Worm (Caenorhabditis elegans): ENCODE results near the gene vang-1.

The vang-1 gene

DNA sequence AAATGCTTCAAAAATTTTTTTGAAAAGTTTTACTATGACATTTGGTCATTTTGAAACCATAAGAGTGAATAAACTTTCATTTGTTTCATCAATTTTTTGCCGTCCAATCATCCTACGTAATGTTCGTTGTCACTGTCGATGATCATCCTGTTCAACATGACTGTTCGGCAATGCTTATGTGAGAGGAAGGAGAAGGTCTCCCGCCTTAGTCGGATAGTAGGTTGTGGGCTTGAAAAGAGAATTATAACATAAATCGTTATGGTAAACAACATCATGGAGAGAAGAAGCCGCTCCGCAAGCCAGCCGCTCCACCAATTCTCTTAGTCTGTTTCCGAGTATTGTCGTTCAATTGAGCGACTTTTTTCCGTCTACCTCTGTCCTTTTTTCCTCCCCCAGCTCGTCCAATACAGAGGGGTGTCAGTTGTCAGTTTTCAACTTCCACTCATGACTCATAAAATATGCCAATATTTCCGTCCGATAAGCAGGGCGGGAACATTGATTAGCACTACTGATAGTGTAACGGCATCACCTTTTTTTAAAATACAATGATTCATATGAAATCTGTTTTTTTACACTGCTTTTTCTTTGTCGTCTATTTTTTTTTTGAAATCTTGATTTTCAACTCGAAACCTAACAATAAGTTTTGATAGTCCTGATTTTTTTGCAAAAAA lies 20.5 kb downstream of the vang-1 start:
- TF ChIP-seq nhr-23 (tag; optimal IDR thresholded peaks at IDR 0.05) (no peak), elt-3 (tag; optimal IDR thresholded peaks at IDR 0.05) (no peak), elt-2 (tag; optimal IDR thresholded peaks at IDR 0.05) (peak; percentile 78), ama-1 (optimal IDR thresholded peaks at IDR 0.05) (peak; percentile 12), ZK546.5 (tag; optimal IDR thresholded peaks at IDR 0.05) (no peak), pqm-1 (tag; optimal IDR thresholded peaks at IDR 0.05) (peak; percentile 72), hmg-11 (tag; optimal IDR thresholded peaks at IDR 0.05) (no peak), sea-2 (GFP tag; optimal IDR thresholded peaks at IDR 0.05) (no peak), ztf-11 (tag; optimal IDR thresholded peaks at IDR 0.05) (no peak)

DNA sequence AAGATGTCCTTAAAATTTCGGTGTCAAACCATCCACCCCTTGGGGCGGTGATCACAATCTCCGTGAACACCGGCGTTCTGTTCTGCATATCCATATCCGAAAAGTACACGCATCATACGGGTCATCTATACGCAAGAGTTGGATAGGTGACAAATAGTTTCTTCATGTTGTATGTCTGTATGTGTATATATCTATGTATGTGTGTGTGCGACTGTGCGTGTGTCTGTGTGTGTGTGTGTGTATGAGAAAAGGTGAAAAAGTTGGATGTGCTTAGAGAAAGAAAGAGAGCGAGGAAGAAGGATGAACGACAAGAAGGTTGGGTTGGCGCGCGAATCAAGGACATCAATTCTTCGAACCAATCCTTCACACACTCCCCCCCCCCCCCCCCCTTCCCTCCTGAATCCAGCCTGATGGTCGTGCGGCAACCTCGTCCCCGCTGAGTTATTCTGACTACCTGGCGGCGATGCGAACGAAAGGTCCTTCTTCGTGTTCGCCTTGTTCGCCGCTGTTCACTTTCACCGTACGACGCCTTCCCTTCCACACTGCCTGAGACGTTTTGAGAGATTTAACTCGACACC lies 21.7 kb downstream of the vang-1 start:
- TF ChIP-seq fkh-10 (GFP tag; optimal IDR thresholded peaks at IDR 0.05) (no peak), pqm-1 (tag; optimal IDR thresholded peaks at IDR 0.05) (no peak), ceh-9 (tag; optimal IDR thresholded peaks at IDR 0.05) (no peak), eor-1 (tag; optimal IDR thresholded peaks at IDR 0.05) (no peak), nhr-25 (tag; optimal IDR thresholded peaks at IDR 0.05) (peak; percentile 84), elt-3 (tag; optimal IDR thresholded peaks at IDR 0.05) (no peak), mml-1 (tag; optimal IDR thresholded peaks at IDR 0.05) (no peak), ceh-16 (tag; optimal IDR thresholded peaks at IDR 0.05) (no peak), zag-1 (tag; optimal IDR thresholded peaks at IDR 0.05) (no peak), pha-4 (tag; optimal IDR thresholded peaks at IDR 0.05) (no peak), skn-1 (tag; optimal IDR thresholded peaks at IDR 0.05) (no peak), ztf-4 (tag; optimal IDR thresholded peaks at IDR 0.05) (no peak), nhr-23 (tag; optimal IDR thresholded peaks at IDR 0.05) (peak; percentile 82), elt-1 (tag; optimal IDR thresholded peaks at IDR 0.05) (no peak)

DNA sequence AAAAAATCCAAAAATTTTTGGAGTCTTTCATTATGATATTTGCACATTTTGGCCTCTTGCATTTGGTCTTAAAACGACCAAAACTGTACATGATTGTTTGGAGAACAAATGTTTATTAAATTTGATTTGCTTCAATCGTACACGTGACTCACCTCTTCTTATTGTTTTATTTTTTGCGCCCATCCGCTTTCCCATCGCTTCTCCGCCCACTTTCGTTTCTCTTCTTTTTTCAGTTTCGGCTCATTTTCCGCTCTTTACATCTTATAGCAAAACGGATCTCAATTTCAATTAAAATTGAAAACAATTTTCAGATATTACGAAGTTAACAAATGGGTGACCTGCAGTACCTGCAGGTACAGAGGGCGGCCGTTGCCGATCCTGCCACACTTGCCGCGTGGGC lies 23.6 kb downstream of the vang-1 start, which contains the start of gene nmy-1:
Gene nmy-1 (plus strand): TSS at position 301 of the 400 bp plus-strand sequence.
- TF ChIP-seq fkh-10 (GFP tag; optimal IDR thresholded peaks at IDR 0.05) (no peak), egl-27 (tag; optimal IDR thresholded peaks at IDR 0.05) (no peak), zag-1 (tag; optimal IDR thresholded peaks at IDR 0.05) (no peak), ZK546.5 (tag; optimal IDR thresholded peaks at IDR 0.05) (no peak), egl-5 (tag; optimal IDR thresholded peaks at IDR 0.05) (no peak), ama-1 (optimal IDR thresholded peaks at IDR 0.05) (no peak), unc-62 (GFP tag; optimal IDR thresholded peaks at IDR 0.05) (no peak), ceh-9 (tag; optimal IDR thresholded peaks at IDR 0.05) (no peak), lin-15B (tag; optimal IDR thresholded peaks at IDR 0.05) (no peak), R02D3.7 (tag; optimal IDR thresholded peaks at IDR 0.05) (no peak), nhr-11 (tag; optimal IDR thresholded peaks at IDR 0.05) (no peak), unc-39 (tag; optimal IDR thresholded peaks at IDR 0.05) (no peak), ceh-28 (tag; optimal IDR thresholded peaks at IDR 0.05) (no peak), hmg-11 (tag; optimal IDR thresholded peaks at IDR 0.05) (no peak), nhr-23 (tag; optimal IDR thresholded peaks at IDR 0.05) (no peak), nhr-12 (tag; optimal IDR thresholded peaks at IDR 0.05) (no peak), jun-1 (tag; optimal IDR thresholded peaks at IDR 0.05) (no peak)

DNA sequence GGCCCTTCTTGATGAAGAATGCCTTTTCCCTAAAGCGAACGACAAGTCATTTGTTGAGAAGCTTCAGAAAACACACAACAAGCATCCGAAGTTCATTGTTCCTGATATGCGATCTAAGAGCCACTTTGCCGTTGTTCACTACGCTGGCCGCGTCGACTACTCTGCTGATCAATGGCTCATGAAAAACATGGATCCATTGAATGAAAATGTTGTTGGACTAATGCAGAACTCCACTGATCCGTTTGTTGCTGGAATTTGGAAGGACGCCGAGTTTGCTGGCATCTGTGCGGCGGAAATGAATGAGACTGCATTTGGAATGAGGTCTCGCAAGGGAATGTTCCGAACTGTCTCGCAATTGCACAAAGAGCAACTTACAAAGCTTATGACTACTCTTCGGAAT lies 27.0 kb downstream of the vang-1 start:
- TF ChIP-seq daf-12 (tag; optimal IDR thresholded peaks at IDR 0.05), result no peak
- no peak for TF ChIP-seq nhr-28 (tag; optimal IDR thresholded peaks at IDR 0.05)
- no peak for TF ChIP-seq ZK546.5 (tag; optimal IDR thresholded peaks at IDR 0.05)
- no peak for TF ChIP-seq lin-15B (tag; optimal IDR thresholded peaks at IDR 0.05)
- TF ChIP-seq nhr-23 (tag; optimal IDR thresholded peaks at IDR 0.05), result no peak

DNA sequence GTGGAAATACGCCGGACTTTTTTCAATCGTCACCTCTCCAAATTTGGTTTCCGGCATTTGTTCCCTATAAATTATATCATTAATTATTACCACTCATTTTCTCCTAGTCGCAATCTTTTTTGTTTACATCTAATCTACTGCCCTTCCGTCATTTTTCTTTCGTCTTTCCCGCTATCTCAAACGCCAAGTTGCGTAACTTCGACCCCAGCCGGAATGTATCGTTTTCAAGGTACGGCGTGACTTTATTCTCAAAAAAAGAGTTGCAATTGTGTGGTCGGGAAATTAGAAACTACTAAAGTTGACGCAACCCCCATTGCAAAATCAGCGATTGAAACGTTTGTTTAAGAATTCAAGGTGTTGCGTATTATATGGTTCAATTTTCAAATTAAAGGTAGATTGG lies 33.8 kb downstream of the vang-1 start:
- TF ChIP-seq nhr-77 (tag; optimal IDR thresholded peaks at IDR 0.05), result no peak
- TF ChIP-seq hmg-11 (tag; optimal IDR thresholded peaks at IDR 0.05), result no peak
- TF ChIP-seq ceh-82 (tag; optimal IDR thresholded peaks at IDR 0.05), result no peak
- TF ChIP-seq ama-1 (optimal IDR thresholded peaks at IDR 0.05), result no peak
- TF ChIP-seq snpc-4 (tag; optimal IDR thresholded peaks at IDR 0.05), result no peak
- TF ChIP-seq R02D3.7 (tag; optimal IDR thresholded peaks at IDR 0.05), result no peak
- TF ChIP-seq lin-15B (tag; optimal IDR thresholded peaks at IDR 0.05), result no peak
- no peak for TF ChIP-seq nhr-25 (tag; optimal IDR thresholded peaks at IDR 0.05)
- TF ChIP-seq aly-2 (tag; optimal IDR thresholded peaks at IDR 0.05), result no peak
- no peak for TF ChIP-seq unc-62 (GFP tag; optimal IDR thresholded peaks at IDR 0.05)
- TF ChIP-seq sea-2 (GFP tag; optimal IDR thresholded peaks at IDR 0.05), result no peak
- no peak for TF ChIP-seq elt-1 (tag; optimal IDR thresholded peaks at IDR 0.05)
